Worm (Caenorhabditis elegans): ENCODE measurements around the gene chc-1.

DNA sequence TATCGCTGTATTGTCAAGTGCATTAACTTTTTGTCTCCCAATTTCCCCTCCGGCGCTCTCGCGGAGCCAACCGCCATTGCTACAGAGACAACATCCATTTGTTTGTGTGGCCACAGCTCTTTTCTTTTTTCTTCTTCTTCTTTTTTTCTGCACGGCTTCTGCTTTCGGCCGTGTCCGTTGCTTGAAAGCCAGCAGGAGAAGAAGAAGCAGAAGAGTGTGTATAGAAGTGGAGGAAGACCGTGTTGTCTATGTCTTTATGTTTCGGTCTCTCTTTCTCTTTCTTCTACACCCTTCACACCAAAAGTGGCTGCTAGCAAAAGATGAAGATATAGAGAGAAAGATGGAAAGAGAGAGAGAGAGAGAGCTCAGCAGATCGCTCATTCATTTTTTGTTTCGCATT lies 15.8 kb upstream of the chc-1 start:
- no peak for TF ChIP-seq aly-1 (tag; optimal IDR thresholded peaks at IDR 0.05)
- TF ChIP-seq sea-1 (GFP tag; conservative IDR thresholded peaks at IDR 0.05), result no peak
- TF ChIP-seq B0310.2 (tag; optimal IDR thresholded peaks at IDR 0.05), result no peak
- TF ChIP-seq pes-1 (GFP tag; IDR thresholded peaks at IDR 0.05), result no peak
- no peak for TF ChIP-seq tra-4 (tag; optimal IDR thresholded peaks at IDR 0.05)
- TF ChIP-seq hmbx-1 (tag; optimal IDR thresholded peaks at IDR 0.05), result no peak
- TF ChIP-seq ama-1 (optimal IDR thresholded peaks at IDR 0.05), result no peak
- TF ChIP-seq flt-1 (GFP tag; IDR thresholded peaks at IDR 0.05), result no peak
- no peak for TF ChIP-seq F13C5.2 (tag; optimal IDR thresholded peaks at IDR 0.05)
- no peak for TF ChIP-seq tbx-37 (GFP tag; conservative IDR thresholded peaks at IDR 0.05)
- TF ChIP-seq ceh-13 (GFP tag; optimal IDR thresholded peaks at IDR 0.05), result no peak
- no peak for TF ChIP-seq tbx-11 (GFP tag; IDR thresholded peaks at IDR 0.05)
- no peak for TF ChIP-seq scrt-1 (GFP tag; IDR thresholded peaks at IDR 0.05)
- TF ChIP-seq hmg-4 (GFP tag; optimal IDR thresholded peaks at IDR 0.05), result no peak

Measured in whole organism, early embryonic.